Fruit fly (Drosophila melanogaster) whole organism, embryonic: ENCODE data around the gene CG10064.

ENCODE experiments used
- Aef1 ChIP-seq: fragments of 200-800 bp; sonication (Bioruptor generic); IDR thresholded peaks from 3 replicates; pipeline ENCODE4 v1.3.6; 2022; ENCODE audit warnings: missing biosample characterization, missing genetic modification characterization
- B-H2 ChIP-seq: fragments of 200-800 bp; sonication (Bioruptor generic); optimal IDR thresholded peaks from 2 replicates; lab custom pipeline; 2018; ENCODE audit warnings: missing biosample characterization, mild to moderate bottlenecking, missing genetic modification characterization
- Bdp1 ChIP-seq: fragments of 200-800 bp; sonication (Bioruptor generic); optimal IDR thresholded peaks from 3 replicates; lab custom pipeline; 2016; ENCODE audit warnings: missing biosample characterization, missing genetic modification characterization
- CG10274 ChIP-seq: fragments of 200-800 bp; sonication (Bioruptor generic); optimal IDR thresholded peaks from 3 replicates; lab custom pipeline; 2017; ENCODE audit warnings: missing biosample characterization, mild to moderate bottlenecking, missing genetic modification characterization
- CG10366 ChIP-seq: fragments of 200-800 bp; sonication (Bioruptor generic); IDR thresholded peaks from 2 replicates; pipeline ENCODE4 v1.3.6; 2022; ENCODE audit warnings: missing biosample characterization, missing genetic modification characterization
- CG10654 ChIP-seq: fragments of 200-800 bp; sonication (Bioruptor generic); optimal IDR thresholded peaks from 2 replicates; lab custom pipeline; 2016; ENCODE audit warnings: missing biosample characterization, missing genetic modification characterization
- CG10979 ChIP-seq: fragments of 200-800 bp; sonication (Bioruptor generic); optimal IDR thresholded peaks from 2 replicates; lab custom pipeline; 2018; ENCODE audit warnings: missing biosample characterization, mild to moderate bottlenecking, missing genetic modification characterization, moderate library complexity
- CG1233 ChIP-seq: fragments of 200-800 bp; sonication (Bioruptor generic); optimal IDR thresholded peaks from 4 replicates; lab custom pipeline; 2018; ENCODE audit warnings: missing biosample characterization, mild to moderate bottlenecking, missing genetic modification characterization
- CG12659 ChIP-seq: fragments of 200-800 bp; sonication (Bioruptor generic); optimal IDR thresholded peaks from 3 replicates; lab custom pipeline; 2017; ENCODE audit warnings: mild to moderate bottlenecking, missing biosample characterization, missing genetic modification reagents, missing genetic modification characterization
- CG1529 ChIP-seq: fragments of 200-800 bp; sonication (Bioruptor generic); optimal IDR thresholded peaks from 3 replicates; lab custom pipeline; 2018; ENCODE audit warnings: missing biosample characterization, missing genetic modification characterization
- CG17359 ChIP-seq: fragments of 200-800 bp; sonication (Bioruptor generic); optimal IDR thresholded peaks from 3 replicates; lab custom pipeline; 2018; ENCODE audit warnings: missing biosample characterization, mild to moderate bottlenecking, missing genetic modification characterization, moderate library complexity
- CG1792 ChIP-seq: fragments of 200-800 bp; sonication (Bioruptor generic); optimal IDR thresholded peaks from 2 replicates; lab custom pipeline; 2016; ENCODE audit warnings: missing biosample characterization, missing genetic modification characterization
- CG2120 ChIP-seq: fragments of 200-800 bp; sonication (Bioruptor generic); optimal IDR thresholded peaks from 3 replicates; lab custom pipeline; 2016; ENCODE audit warnings: missing biosample characterization, missing genetic modification characterization
- CG2202 ChIP-seq: fragments of 200-800 bp; sonication (Bioruptor generic); optimal IDR thresholded peaks from 2 replicates; lab custom pipeline; 2018; ENCODE audit warnings: missing biosample characterization, mild to moderate bottlenecking, missing genetic modification characterization
- CG2875 ChIP-seq: fragments of 200-800 bp; sonication (Bioruptor generic); optimal IDR thresholded peaks from 2 replicates; lab custom pipeline; 2017; ENCODE audit warnings: missing biosample characterization, mild to moderate bottlenecking, missing genetic modification characterization, missing genetic modification reagents
- CG31224 ChIP-seq: fragments of 200-800 bp; sonication (Bioruptor generic); IDR thresholded peaks from 2 replicates; pipeline ENCODE4 v1.3.6; 2022; ENCODE audit warnings: missing biosample characterization, missing genetic modification characterization
- CG3163 ChIP-seq: fragments of 200-800 bp; sonication (Bioruptor generic); optimal IDR thresholded peaks from 3 replicates; lab custom pipeline; 2016; ENCODE audit warnings: missing biosample characterization, missing genetic modification characterization
- CG4730 ChIP-seq: fragments of 200-800 bp; sonication (Bioruptor generic); IDR thresholded peaks from 2 replicates; pipeline ENCODE4 v1.3.6; 2022; ENCODE audit warnings: missing biosample characterization, missing genetic modification characterization
- CG6765 ChIP-seq: fragments of 200-800 bp; sonication (Bioruptor generic); optimal IDR thresholded peaks from 3 replicates; lab custom pipeline; 2017; ENCODE audit warnings: missing biosample characterization, mild to moderate bottlenecking, missing genetic modification characterization
- CG9609 ChIP-seq: fragments of 200-800 bp; sonication (Bioruptor generic); optimal IDR thresholded peaks from 3 replicates; lab custom pipeline; 2016; ENCODE audit warnings: missing biosample characterization, missing genetic modification characterization
- CTCF ChIP-seq: fragments of 200-800 bp; sonication (Bioruptor generic); optimal IDR thresholded peaks from 2 replicates; lab custom pipeline; 2017; ENCODE audit warnings: missing biosample characterization, mild to moderate bottlenecking, missing genetic modification characterization, moderate library complexity
- Dbx ChIP-seq: fragments of 200-800 bp; sonication (Bioruptor generic); IDR thresholded peaks from 3 replicates; pipeline ENCODE4 v1.3.6; 2022; ENCODE audit warnings: missing biosample characterization, missing genetic modification characterization
- Deaf1 ChIP-seq: fragments of 200-800 bp; optimal IDR thresholded peaks from 3 replicates; lab custom pipeline; 2019; ENCODE audit warnings: missing biosample characterization, mild to moderate bottlenecking, missing genetic modification characterization, moderate library complexity
- GATAe ChIP-seq: fragments of 200-800 bp; sonication (Bioruptor generic); conservative IDR thresholded peaks from 2 replicates; pipeline ENCODE4 v1.3.6; 2022; ENCODE audit warnings: missing biosample characterization, missing genetic modification characterization
- Hr78 ChIP-seq, 2 experiments: fragments of 200-800 bp in 1 of 2; fragments of >200 bp in 1 of 2; sonication (Bioruptor generic) in 1 of 2; optimal IDR thresholded peaks; 2 replicates each; lab custom pipeline; 2017 to 2019; ENCODE audit warnings: missing biosample characterization in 2 of 2, missing genetic modification characterization in 2 of 2, mild to moderate bottlenecking in 1 of 2, moderate library complexity in 1 of 2
- Mrtf ChIP-seq: fragments of 200-800 bp; sonication (Bioruptor generic); IDR thresholded peaks from 3 replicates; pipeline ENCODE4 v1.3.6; 2022; ENCODE audit warnings: missing biosample characterization, missing genetic modification characterization
- Oaz ChIP-seq: fragments of 200-800 bp; sonication (Bioruptor generic); IDR thresholded peaks from 2 replicates; pipeline ENCODE4 v1.3.6; 2022; ENCODE audit warnings: missing biosample characterization, missing genetic modification characterization
- Oli ChIP-seq: fragments of 200-800 bp; sonication (Bioruptor generic); optimal IDR thresholded peaks from 2 replicates; lab custom pipeline; 2018; ENCODE audit warnings: missing biosample characterization, mild to moderate bottlenecking, missing genetic modification characterization, moderate library complexity
- Taf1 ChIP-seq: fragments of 200-800 bp; sonication (Bioruptor generic); IDR thresholded peaks from 2 replicates; pipeline ENCODE4 v1.3.6; 2022; ENCODE audit warnings: missing biosample characterization, missing genetic modification characterization
- Tbp ChIP-seq: fragments of >200 bp; optimal IDR thresholded peaks from 2 replicates; lab custom pipeline; 2018; ENCODE audit warnings: missing biosample characterization, missing genetic modification characterization
- ab ChIP-seq: fragments of 200-800 bp; sonication (Bioruptor generic); optimal IDR thresholded peaks from 2 replicates; lab custom pipeline; 2016; ENCODE audit warnings: missing biosample characterization, missing genetic modification characterization
- bab2 ChIP-seq: fragments of 200-800 bp; sonication (Bioruptor generic); optimal IDR thresholded peaks from 2 replicates; lab custom pipeline; 2016; ENCODE audit warnings: missing biosample characterization, missing genetic modification characterization
- chn ChIP-seq: fragments of 200-800 bp; sonication (Bioruptor generic); optimal IDR thresholded peaks from 2 replicates; lab custom pipeline; 2016; ENCODE audit warnings: missing biosample characterization, missing genetic modification characterization
- corto ChIP-seq: fragments of 200-800 bp; sonication (Bioruptor generic); optimal IDR thresholded peaks from 2 replicates; lab custom pipeline; 2016; ENCODE audit warnings: missing biosample characterization, mild to moderate bottlenecking, missing genetic modification characterization, moderate library complexity
- crp ChIP-seq, 2 experiments: fragments of 200-800 bp; sonication (Bioruptor generic); optimal IDR thresholded peaks; 2 replicates in 1 of 2; 3 replicates in 1 of 2; lab custom pipeline; 2017; ENCODE audit warnings: missing biosample characterization in 2 of 2, missing genetic modification characterization in 2 of 2, mild to moderate bottlenecking in 1 of 2, moderate library complexity in 1 of 2
- dm ChIP-seq: fragments of 200-800 bp; sonication (Bioruptor generic); optimal IDR thresholded peaks from 3 replicates; lab custom pipeline; 2016; ENCODE audit warnings: missing biosample characterization, missing genetic modification characterization
- eve ChIP-seq, 2 experiments: fragments of >200 bp; optimal IDR thresholded peaks; 2 replicates each; lab custom pipeline; 2017; ENCODE audit warnings: missing biosample characterization in 2 of 2, missing genetic modification characterization in 2 of 2
- gcm ChIP-seq: fragments of 200-800 bp; sonication (Bioruptor generic); optimal IDR thresholded peaks from 2 replicates; lab custom pipeline; 2019; ENCODE audit warnings: missing biosample characterization, mild to moderate bottlenecking, missing genetic modification characterization, moderate library complexity
- gcm2 ChIP-seq: fragments of 200-800 bp; sonication (Bioruptor generic); optimal IDR thresholded peaks from 2 replicates; lab custom pipeline; 2016; ENCODE audit warnings: missing biosample characterization, missing genetic modification characterization
- jing ChIP-seq: fragments of 200-800 bp; sonication (Bioruptor generic); optimal IDR thresholded peaks from 2 replicates; lab custom pipeline; 2018; ENCODE audit warnings: missing biosample characterization, mild to moderate bottlenecking, missing genetic modification characterization
- lbe ChIP-seq: fragments of 200-800 bp; sonication (Bioruptor generic); optimal IDR thresholded peaks from 2 replicates; lab custom pipeline; 2016; ENCODE audit warnings: missing biosample characterization, mild to moderate bottlenecking, missing genetic modification characterization
- pita ChIP-seq: fragments of 200-800 bp; sonication (Bioruptor generic); optimal IDR thresholded peaks from 2 replicates; lab custom pipeline; 2017; ENCODE audit warnings: missing biosample characterization, mild to moderate bottlenecking, missing genetic modification characterization
- pnt ChIP-seq: fragments of 200-800 bp; sonication (Bioruptor generic); optimal IDR thresholded peaks from 3 replicates; lab custom pipeline; 2016; ENCODE audit warnings: missing biosample characterization, missing genetic modification characterization
- schlank ChIP-seq: fragments of 200-800 bp; sonication (Bioruptor generic); optimal IDR thresholded peaks from 2 replicates; lab custom pipeline; 2018; ENCODE audit warnings: missing biosample characterization, mild to moderate bottlenecking, missing genetic modification characterization
- sens ChIP-seq: fragments of 200-800 bp; sonication (Bioruptor generic); peaks from one replicate; lab custom pipeline; 2016; ENCODE audit warnings: missing biosample characterization, missing genetic modification characterization
- tap ChIP-seq: fragments of 200-800 bp; optimal IDR thresholded peaks from 3 replicates; lab custom pipeline; 2019; ENCODE audit warnings: missing biosample characterization, mild to moderate bottlenecking, missing genetic modification characterization, moderate library complexity
- tna ChIP-seq: fragments of 200-800 bp; sonication (Bioruptor generic); IDR thresholded peaks from 2 replicates; pipeline ENCODE4 v1.3.6; 2022; ENCODE audit warnings: missing biosample characterization, missing genetic modification characterization; ENCODE audit not compliant: partially characterized antibody
- yki ChIP-seq: fragments of >200 bp; optimal IDR thresholded peaks from 3 replicates; lab custom pipeline; 2018
- z ChIP-seq: fragments of 200-800 bp; sonication (Bioruptor generic); IDR thresholded peaks from 3 replicates; pipeline ENCODE4 v1.3.6; 2022; ENCODE audit warnings: missing biosample characterization, missing genetic modification characterization
- zfh1 ChIP-seq: fragments of 200-800 bp; sonication (Bioruptor generic); IDR thresholded peaks from 3 replicates; pipeline ENCODE4 v1.3.6; 2022; ENCODE audit warnings: missing biosample characterization, missing genetic modification characterization

CG10064 gene

DNA sequence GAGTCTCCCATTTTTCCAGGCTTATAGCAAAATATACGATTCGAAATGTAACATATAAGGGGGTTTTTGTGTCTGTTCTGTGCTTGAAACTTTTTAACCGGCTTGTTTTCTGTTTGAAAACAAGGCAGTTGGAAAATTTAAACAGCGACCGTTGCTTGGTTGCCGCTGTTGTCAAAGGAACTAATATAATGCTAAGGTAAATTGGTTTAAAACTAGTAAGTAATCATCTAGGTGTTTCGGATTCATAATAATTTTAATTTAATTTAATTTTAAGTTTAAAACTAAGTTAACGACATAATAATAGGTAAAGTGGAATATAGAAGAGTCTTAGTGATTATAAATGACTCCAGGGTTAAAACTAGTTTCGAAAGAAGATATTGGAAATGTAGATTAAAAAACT lies at the start of gene CG10064:
Gene CG10064 (minus strand): TSS at position 101 of the 400 bp plus-strand sequence.
- TF ChIP-seq CG17359 (tag; lab: Kevin White, UChicago) (no peak), chn (no peak), Aef1 (GFP tag; lab: Robert Waterston, UW) (no peak), sens (GFP tag; lab: Kevin White, UChicago) (no peak), Hr78 (GFP tag; optimal IDR thresholded peaks at IDR 0.05; lab: Kevin White, UChicago) (no peak), CG10274 (no peak), Mrtf (GFP tag; lab: Robert Waterston, UW) (no peak), crp (GFP tag; optimal IDR thresholded peaks at IDR 0.05; lab: Kevin White, UChicago) (no peak)

DNA sequence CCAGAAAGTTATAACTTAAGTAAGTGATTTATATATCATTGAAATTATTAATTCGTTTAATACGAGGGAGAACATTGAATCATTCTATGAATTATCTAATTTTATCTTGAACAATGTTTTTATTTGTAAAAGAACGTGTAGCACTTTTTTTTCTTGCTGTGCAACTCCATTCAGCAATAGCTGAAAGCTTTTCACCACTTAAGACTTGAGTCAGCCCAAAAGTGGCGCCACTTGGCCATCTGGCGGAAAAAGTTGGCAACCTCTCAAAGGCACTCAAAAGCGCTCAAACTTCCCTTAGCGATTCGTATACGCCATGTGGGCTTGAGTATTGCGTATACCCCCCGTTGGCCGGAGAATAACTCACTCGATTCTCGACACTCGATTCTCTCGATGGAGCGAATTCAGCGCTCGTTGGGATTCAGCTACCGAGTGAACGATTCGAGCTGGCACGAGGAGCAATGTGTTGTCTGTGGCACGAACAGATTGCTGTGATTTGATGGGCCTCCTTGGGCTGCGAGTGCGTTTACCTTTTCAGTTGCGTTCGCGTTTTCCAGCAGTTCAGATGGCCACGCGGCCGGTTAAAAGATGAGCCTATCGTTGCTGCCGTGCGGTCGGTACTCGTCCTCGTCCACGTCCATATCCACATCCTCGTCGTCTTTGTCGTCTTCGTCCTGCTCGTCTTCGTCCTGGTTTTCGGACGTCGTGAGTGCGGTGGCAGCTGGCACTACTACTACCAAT lies 46.0 kb upstream of the CG10064 start:
- TF ChIP-seq CTCF (GFP tag; lab: Kevin White, UChicago): peak; percentile 93
- TF ChIP-seq Deaf1 (tag; lab: Kevin White, UChicago): peak; percentile 96
- no peak for TF ChIP-seq CG2202 (tag; lab: Kevin White, UChicago)
- peak; percentile 35 for TF ChIP-seq CG12659 (GFP tag; lab: Kevin White, UChicago)
- TF ChIP-seq corto (GFP tag; lab: Kevin White, UChicago): no peak
- TF ChIP-seq CG4730 (GFP tag; lab: Robert Waterston, UW): peak; percentile 63; the same call in 1 of the 2 replicates
- no peak for TF ChIP-seq bab2 (GFP tag; lab: Kevin White, UChicago)
- TF ChIP-seq ab (GFP tag; lab: Kevin White, UChicago): no peak
- TF ChIP-seq gcm2 (GFP tag; lab: Kevin White, UChicago): no peak
- TF ChIP-seq CG10654 (GFP tag; lab: Kevin White, UChicago): no peak
- TF ChIP-seq schlank (tag; lab: Kevin White, UChicago): no peak
- TF ChIP-seq tna (GFP tag; lab: Robert Waterston, UW): no peak; the same call in 1 of the 2 replicates
- no peak for TF ChIP-seq CG31224 (GFP tag; lab: Robert Waterston, UW)
- TF ChIP-seq CG2875 (GFP tag; lab: Kevin White, UChicago): no peak
- TF ChIP-seq Oaz: peak; percentile 25; the same call in 1 of the 2 replicates
- no peak for TF ChIP-seq CG1529 (GFP tag; lab: Kevin White, UChicago)
- no peak for TF ChIP-seq jing (GFP tag; lab: Kevin White, UChicago)
- no peak for TF ChIP-seq Bdp1
- no peak; the same call in 2 of the 3 replicates for TF ChIP-seq Dbx (GFP tag; lab: Robert Waterston, UW)
- no peak for TF ChIP-seq CG1233 (GFP tag; lab: Kevin White, UChicago)
- TF ChIP-seq dm (GFP tag; lab: Kevin White, UChicago): no peak
- TF ChIP-seq CG2120: peak; percentile 64
- TF ChIP-seq gcm (GFP tag; lab: Kevin White, UChicago): no peak
- no peak for TF ChIP-seq eve (GFP tag; optimal IDR thresholded peaks at IDR 0.05; lab: Kevin White, UChicago)
- peak; percentile 53; the same call in 1 of the 3 replicates for TF ChIP-seq zfh1 (GFP tag; lab: Robert Waterston, UW)
- TF ChIP-seq lbe (GFP tag; lab: Kevin White, UChicago): no peak
- no peak for TF ChIP-seq CG6765
- peak; percentile 59 for TF ChIP-seq CG10366 (GFP tag; lab: Robert Waterston, UW)
- TF ChIP-seq Taf1 (GFP tag; lab: Robert Waterston, UW): peak; percentile 41; the same call in 1 of the 2 replicates
- no peak for TF ChIP-seq yki (lab: Kevin White, UChicago)
- no peak for TF ChIP-seq pnt (GFP tag; lab: Kevin White, UChicago)
- TF ChIP-seq CG3163 (GFP tag; lab: Kevin White, UChicago): no peak
- no peak for TF ChIP-seq Tbp (GFP tag; lab: Kevin White, UChicago)
- no peak for TF ChIP-seq GATAe
- TF ChIP-seq pita (GFP tag; lab: Kevin White, UChicago): no peak
- TF ChIP-seq B-H2 (GFP tag; lab: Kevin White, UChicago): no peak
- no peak for TF ChIP-seq CG1792
- TF ChIP-seq CG9609 (GFP tag; lab: Kevin White, UChicago): no peak
- TF ChIP-seq Oli (tag; lab: Kevin White, UChicago): peak; percentile 33
- TF ChIP-seq tap (tag; lab: Kevin White, UChicago): no peak
- peak; percentile 98 for TF ChIP-seq z (GFP tag; lab: Robert Waterston, UW)
- TF ChIP-seq CG10979: no peak
